Worm (Caenorhabditis elegans): ENCODE data around the gene C14B1.8.

Gene C14B1.8

ce11 chrIII:3719564-3719963 is at the start of gene C14B1.8:
Gene C14B1.8 (minus strand): TSS chrIII:3719680.
- TF ChIP-seq dpl-1 (GFP tag; optimal IDR thresholded peaks at IDR 0.05), result peak in 1 of 3 experiments; percentile 57
- TF ChIP-seq efl-1 (optimal IDR thresholded peaks at IDR 0.05), result peak; percentile 43 to 45
- peak; percentile 35 to 47 for TF ChIP-seq efl-1 (GFP tag; optimal IDR thresholded peaks at IDR 0.05 in 1 of 2)
- TF ChIP-seq lin-15B (tag; optimal IDR thresholded peaks at IDR 0.05), result peak; percentile 45
- TF ChIP-seq lin-35 (GFP tag; optimal IDR thresholded peaks at IDR 0.05), result peak; percentile 21 to 40
- TF ChIP-seq rnt-1 (tag; optimal IDR thresholded peaks at IDR 0.05), result no peak
- no peak for TF ChIP-seq unc-86 (tag; optimal IDR thresholded peaks at IDR 0.05)
- no peak for TF ChIP-seq nhr-84 (tag; optimal IDR thresholded peaks at IDR 0.05)
- no peak for TF ChIP-seq unc-30 (tag; optimal IDR thresholded peaks at IDR 0.05)

- TF ChIP-seq F16B12.6 (tag; optimal IDR thresholded peaks at IDR 0.05), result no peak
- TF ChIP-seq nhr-71 (tag; optimal IDR thresholded peaks at IDR 0.05), result no peak
- no peak for TF ChIP-seq nhr-77 (tag; optimal IDR thresholded peaks at IDR 0.05)
- no peak for TF ChIP-seq nhr-20 (tag; optimal IDR thresholded peaks at IDR 0.05)
- TF ChIP-seq efl-1 (optimal IDR thresholded peaks at IDR 0.05), result no peak
- no peak for TF ChIP-seq efl-1 (GFP tag; optimal IDR thresholded peaks at IDR 0.05 in 1 of 2)
- no peak for TF ChIP-seq snu-23 (GFP tag; optimal IDR thresholded peaks at IDR 0.05)
- TF ChIP-seq nhr-28 (tag; optimal IDR thresholded peaks at IDR 0.05), result no peak
- no peak for TF ChIP-seq unc-98 (GFP tag; IDR thresholded peaks at IDR 0.05)
- TF ChIP-seq nhr-90 (tag; optimal IDR thresholded peaks at IDR 0.05; ENCODE audit: poor library complexity), result no peak
- no peak for TF ChIP-seq lir-3 (tag; optimal IDR thresholded peaks at IDR 0.05; ENCODE audit: poor library complexity)
- TF ChIP-seq unc-62 (GFP tag; optimal IDR thresholded peaks at IDR 0.05), result no peak
- no peak for TF ChIP-seq skn-1 (tag; optimal IDR thresholded peaks at IDR 0.05)
- TF ChIP-seq hpl-2 (GFP tag; optimal IDR thresholded peaks at IDR 0.05), result no peak
- TF ChIP-seq fos-1 (tag; optimal IDR thresholded peaks at IDR 0.05), result no peak
Observed at ce11 chrIII:3768200-3768599, 48.7 kb upstream of the C14B1.8 start, which contains the start of gene gmeb-3. Gene gmeb-3 (plus strand): TSS chrIII:3768500.

DNA sequence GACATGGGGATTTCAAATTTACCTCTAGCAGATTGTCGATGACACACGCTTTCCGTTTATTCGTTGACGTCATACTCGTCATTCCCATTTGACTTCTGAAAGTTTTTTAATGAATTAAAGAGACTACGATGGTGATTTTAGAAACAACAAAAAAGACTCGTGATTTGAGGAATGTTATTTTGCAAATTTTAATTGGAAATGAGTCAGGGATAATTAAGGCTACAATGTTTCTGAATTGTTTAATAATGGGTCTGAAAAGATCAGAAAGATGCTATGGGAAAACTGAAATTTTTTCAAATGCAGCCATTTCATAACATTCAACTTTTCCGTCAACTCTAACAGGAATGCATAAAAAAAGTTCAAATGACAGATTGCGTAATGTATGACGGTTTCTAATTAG is 46.0 kb upstream of the C14B1.8 start, which contains the start of gene C44F1.1:
TSS of gene C44F1.1 (minus strand) at position 101 of the 400 bp plus-strand sequence.
- TF ChIP-seq nhr-20 (tag; optimal IDR thresholded peaks at IDR 0.05) (no peak), ceh-8 (GFP tag; optimal IDR thresholded peaks at IDR 0.05) (peak; percentile 88), nhr-71 (tag; optimal IDR thresholded peaks at IDR 0.05) (peak; percentile 33), fkh-8 (tag; optimal IDR thresholded peaks at IDR 0.05) (peak; percentile 14), efl-1 (optimal IDR thresholded peaks at IDR 0.05) (no peak), efl-1 (GFP tag; optimal IDR thresholded peaks at IDR 0.05 in 1 of 2) (no peak), pax-3 (tag; optimal IDR thresholded peaks at IDR 0.05) (no peak)

ce11 chrIII:3764584-3764983 is 45.1 kb upstream of the C14B1.8 start:
- TF ChIP-seq snpc-4 (tag; optimal IDR thresholded peaks at IDR 0.05) (peak; percentile 0), C34B4.2 (tag; optimal IDR thresholded peaks at IDR 0.05) (no peak), fkh-4 (tag; optimal IDR thresholded peaks at IDR 0.05; ENCODE audit: borderline replicate concordance) (no peak), ces-1 (GFP tag; optimal IDR thresholded peaks at IDR 0.05) (no peak), pqm-1 (tag; optimal IDR thresholded peaks at IDR 0.05) (no peak)

DNA sequence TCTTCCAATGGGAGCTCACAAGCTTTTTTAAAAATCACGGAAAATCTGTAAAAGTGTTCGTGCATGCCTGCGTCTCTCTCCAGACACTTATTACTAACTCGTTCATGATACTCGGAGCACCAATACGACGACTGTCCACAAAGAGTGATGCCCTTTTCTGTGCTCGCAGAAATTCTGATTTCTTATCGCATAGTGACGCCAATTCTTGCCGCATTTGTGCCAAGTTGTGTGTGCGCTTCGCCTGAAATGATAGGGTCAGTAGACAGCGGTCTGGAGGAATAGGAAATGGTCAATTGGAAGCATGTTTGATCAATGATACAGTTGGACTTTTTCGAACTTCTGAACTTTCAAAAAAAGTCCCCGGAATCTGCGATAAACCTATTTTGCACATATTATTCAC is 44.6 kb upstream of the C14B1.8 start:
- TF ChIP-seq elt-3 (tag; optimal IDR thresholded peaks at IDR 0.05) (no peak), lin-35 (GFP tag; optimal IDR thresholded peaks at IDR 0.05) (peak in 1 of 2 experiments; percentile 27), efl-1 (optimal IDR thresholded peaks at IDR 0.05) (no peak), efl-1 (GFP tag; optimal IDR thresholded peaks at IDR 0.05 in 1 of 2) (peak in 1 of 2 experiments; percentile 67), efl-3 (GFP tag; optimal IDR thresholded peaks at IDR 0.05) (no peak), mep-1 (tag; optimal IDR thresholded peaks at IDR 0.05) (no peak), nhr-20 (tag; optimal IDR thresholded peaks at IDR 0.05) (no peak), zag-1 (tag; optimal IDR thresholded peaks at IDR 0.05) (no peak), lin-15B (tag; optimal IDR thresholded peaks at IDR 0.05) (no peak), ztf-11 (tag; optimal IDR thresholded peaks at IDR 0.05) (no peak), vab-15 (tag; optimal IDR thresholded peaks at IDR 0.05) (no peak), irx-1 (tag; optimal IDR thresholded peaks at IDR 0.05) (no peak), nhr-12 (tag; optimal IDR thresholded peaks at IDR 0.05) (no peak), unc-62 (GFP tag; optimal IDR thresholded peaks at IDR 0.05) (no peak), mef-2 (tag; optimal IDR thresholded peaks at IDR 0.05) (no peak), blmp-1 (tag; optimal IDR thresholded peaks at IDR 0.05) (no peak), nhr-19 (GFP tag; conservative IDR thresholded peaks at IDR 0.05) (no peak), elt-2 (tag; optimal IDR thresholded peaks at IDR 0.05) (peak; percentile 24), ama-1 (optimal IDR thresholded peaks at IDR 0.05) (no peak), fkh-8 (tag; optimal IDR thresholded peaks at IDR 0.05) (no peak), Y116A8C.19 (tag; optimal IDR thresholded peaks at IDR 0.05; ENCODE audit: borderline replicate concordance) (no peak), rnt-1 (tag; optimal IDR thresholded peaks at IDR 0.05) (no peak), pqm-1 (tag; optimal IDR thresholded peaks at IDR 0.05) (no peak), nhr-11 (tag; optimal IDR thresholded peaks at IDR 0.05) (no peak)

Measured in whole organism, L1 larva.